Worm (Caenorhabditis elegans): ENCODE results near the gene C17C3.11.

The C17C3.11 gene

DNA sequence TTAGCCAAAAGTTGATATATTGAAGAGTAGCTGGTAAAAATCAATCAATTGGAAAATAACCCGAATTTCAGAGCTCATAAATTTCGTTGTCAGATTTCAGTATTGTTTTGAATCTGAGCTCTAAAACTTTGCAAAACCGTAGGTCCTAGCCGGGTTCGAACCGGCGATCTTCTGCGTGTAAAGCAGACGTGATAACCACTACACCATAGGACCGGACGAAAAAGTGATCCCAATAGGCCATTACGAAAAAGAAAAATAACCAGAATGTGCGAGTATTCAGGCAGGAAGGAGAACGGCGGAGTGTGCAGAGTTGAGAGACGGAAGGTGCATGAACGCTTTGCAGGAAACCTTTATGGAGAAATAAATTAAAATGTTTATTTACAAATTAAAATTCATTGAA is 39.4 kb downstream of the C17C3.11 start (continued):
- TF ChIP-seq unc-62 (GFP tag; optimal IDR thresholded peaks at IDR 0.05) (no peak), lin-54 (GFP tag; optimal IDR thresholded peaks at IDR 0.05) (peak; percentile 58), B0019.2 (GFP tag; conservative IDR thresholded peaks at IDR 0.05) (no peak), nfyb-1 (GFP tag; IDR thresholded peaks at IDR 0.05) (peak; percentile 72; the same call in 1 of the 2 replicates), aptf-2 (GFP tag; conservative IDR thresholded peaks at IDR 0.05) (0 out of 2 replicates have a peak, but pooled peaks have one; percentile 30), ztf-3 (GFP tag; optimal IDR thresholded peaks at IDR 0.05) (no peak), ztf-18 (tag; optimal IDR thresholded peaks at IDR 0.05) (peak; percentile 47), F22D6.2 (tag; optimal IDR thresholded peaks at IDR 0.05) (no peak), C17E4.6 (GFP tag; IDR thresholded peaks at IDR 0.05) (no peak), Y95B8A.8 (GFP tag; IDR thresholded peaks at IDR 0.05) (no peak), nhr-80 (tag; optimal IDR thresholded peaks at IDR 0.05) (peak; percentile 28), dpl-1 (GFP tag; optimal IDR thresholded peaks at IDR 0.05) (no peak), Y56A3A.18 (GFP tag; IDR thresholded peaks at IDR 0.05) (0 out of 2 replicates have a peak, but pooled peaks have one; percentile 55), ztf-6 (GFP tag; IDR thresholded peaks at IDR 0.05) (no peak), F37B4.10 (GFP tag; IDR thresholded peaks at IDR 0.05) (no peak), let-607 (tag; optimal IDR thresholded peaks at IDR 0.05) (peak; percentile 17 to 31), fkh-3 (tag; optimal IDR thresholded peaks at IDR 0.05) (no peak), ceh-91 (GFP tag; IDR thresholded peaks at IDR 0.05) (no peak), F57C9.4 (tag; optimal IDR thresholded peaks at IDR 0.05) (no peak), lin-26 (GFP tag; IDR thresholded peaks at IDR 0.05) (peak; percentile 86), dox-1 (GFP tag; IDR thresholded peaks at IDR 0.05) (peak; percentile 71), F10E7.11 (tag; optimal IDR thresholded peaks at IDR 0.05) (no peak), nhr-179 (tag; optimal IDR thresholded peaks at IDR 0.05) (no peak), K12H6.12 (tag; optimal IDR thresholded peaks at IDR 0.05) (no peak), attf-3 (GFP tag; conservative IDR thresholded peaks at IDR 0.05) (0 out of 2 replicates have a peak, but pooled peaks have one; percentile 13), somi-1 (GFP tag; optimal IDR thresholded peaks at IDR 0.05) (no peak), tlf-1 (GFP tag; optimal IDR thresholded peaks at IDR 0.05) (no peak), attf-6 (GFP tag; IDR thresholded peaks at IDR 0.05) (peak; percentile 70), zim-3 (tag; optimal IDR thresholded peaks at IDR 0.05) (peak; percentile 35), ceh-27 (GFP tag; optimal IDR thresholded peaks at IDR 0.05) (peak; percentile 50), bed-2 (GFP tag; IDR thresholded peaks at IDR 0.05) (no peak), ceh-40 (GFP tag; IDR thresholded peaks at IDR 0.05) (peak; percentile 59; the same call in 1 of the 2 replicates), madf-8 (GFP tag; conservative IDR thresholded peaks at IDR 0.05) (no peak), tbp1 (GFP tag; optimal IDR thresholded peaks at IDR 0.05) (peak; percentile 99), snpc-4 (GFP tag; optimal IDR thresholded peaks at IDR 0.05) (peak; percentile 54), snpc-4 (tag; optimal IDR thresholded peaks at IDR 0.05) (peak; percentile 25 to 86 (median 70)), snpc-1.3 (tag; optimal IDR thresholded peaks at IDR 0.05; ENCODE audit: insufficient read depth) (peak; percentile 80), Y53F4B.3 (GFP tag; IDR thresholded peaks at IDR 0.05) (0 out of 2 replicates have a peak, but pooled peaks have one; percentile 30), Y53G8AR.9 (GFP tag; conservative IDR thresholded peaks at IDR 0.05) (no peak), T07F8.4 (tag; optimal IDR thresholded peaks at IDR 0.05) (peak; percentile 24), ama-1 (optimal IDR thresholded peaks at IDR 0.05) (no peak), ama-1 (GFP tag; optimal IDR thresholded peaks at IDR 0.05) (peak; percentile 9 to 73), unc-130 (GFP tag; optimal IDR thresholded peaks at IDR 0.05) (peak; percentile 18), ceh-100 (GFP tag; IDR thresholded peaks at IDR 0.05) (peak; percentile 53; the same call in 1 of the 2 replicates), sdz-38 (tag; optimal IDR thresholded peaks at IDR 0.05) (no peak), B0336.3 (GFP tag; IDR thresholded peaks at IDR 0.05) (0 out of 2 replicates have a peak, but pooled peaks have one; percentile 28), repo-1 (tag; optimal IDR thresholded peaks at IDR 0.05) (peak; percentile 15), sptf-2 (GFP tag; optimal IDR thresholded peaks at IDR 0.05) (no peak), atf-7 (tag; optimal IDR thresholded peaks at IDR 0.05) (no peak), egl-18 (GFP tag; IDR thresholded peaks at IDR 0.05) (no peak)

All from whole organism, young adult.